Worm (Caenorhabditis elegans): ENCODE data around the gene gst-40.
A peak's percentile ranks its signal among the peaks of the same experiment; 100 is the strongest.

Gene gst-40

DNA sequence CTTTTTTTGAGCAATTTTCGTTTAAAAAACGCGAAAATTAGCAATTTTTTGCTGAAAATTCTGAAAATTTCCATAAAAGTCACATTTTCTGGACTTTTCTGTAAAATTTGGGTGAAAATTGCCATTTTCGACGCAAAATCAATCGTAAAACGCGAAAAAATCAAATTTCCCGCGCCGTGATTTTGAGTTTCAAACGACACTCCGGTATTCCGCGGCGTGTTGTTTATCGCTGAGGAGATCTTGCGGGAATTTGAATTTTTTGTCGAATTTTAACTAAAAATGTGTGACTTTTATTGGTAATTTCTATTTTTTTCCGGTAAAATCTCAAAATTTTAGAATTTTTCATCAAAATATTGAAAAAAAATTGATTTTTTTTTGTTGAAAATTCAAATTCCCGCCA lies 40.9 kb downstream of the gst-40 start (continued):
- TF ChIP-seq ZK185.1 (tag; optimal IDR thresholded peaks at IDR 0.05; ENCODE audit: poor library complexity, severe bottlenecking), result no peak
- no peak for TF ChIP-seq xnd-1 (tag; optimal IDR thresholded peaks at IDR 0.05)
- no peak for TF ChIP-seq madf-6 (GFP tag; IDR thresholded peaks at IDR 0.05)
- no peak for TF ChIP-seq nfyb-1 (GFP tag; IDR thresholded peaks at IDR 0.05)

DNA sequence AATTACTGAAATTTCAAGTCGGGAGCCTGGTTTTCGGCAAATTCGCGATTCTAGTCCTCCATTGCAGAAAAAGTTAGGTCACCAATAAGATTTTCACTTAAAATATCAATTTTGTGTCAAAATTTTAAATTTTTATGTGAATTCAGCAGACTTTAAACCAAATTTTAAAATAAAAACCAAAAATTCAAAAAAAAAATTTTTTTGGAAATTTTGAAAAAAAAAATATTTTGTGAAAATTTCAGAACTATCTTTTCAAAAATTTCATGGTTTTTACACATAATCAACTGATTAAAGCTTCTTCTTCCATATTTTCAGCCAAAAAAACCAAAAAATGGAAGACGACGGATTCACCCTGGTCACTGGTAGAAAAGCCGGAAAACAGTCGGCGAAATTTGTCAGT lies 44.5 kb downstream of the gst-40 start, which contains the start of gene Y55F3BL.4:
Gene Y55F3BL.4, plus strand, starts transcription at position 301 of the 400 bp plus-strand sequence.
- no peak for TF ChIP-seq ceh-79 (tag; optimal IDR thresholded peaks at IDR 0.05)
- no peak for TF ChIP-seq rcor-1 (GFP tag; IDR thresholded peaks at IDR 0.05)
- TF ChIP-seq zim-3 (tag; optimal IDR thresholded peaks at IDR 0.05), result no peak
- TF ChIP-seq egl-44 (GFP tag; IDR thresholded peaks at IDR 0.05), result no peak
- TF ChIP-seq nfyb-1 (GFP tag; IDR thresholded peaks at IDR 0.05), result no peak
- TF ChIP-seq mcd-1 (GFP tag; IDR thresholded peaks at IDR 0.05), result no peak
- no peak for TF ChIP-seq ztf-22 (GFP tag; optimal IDR thresholded peaks at IDR 0.05)
- no peak for TF ChIP-seq F10E7.11 (tag; optimal IDR thresholded peaks at IDR 0.05)
- TF ChIP-seq ekl-4 (GFP tag; IDR thresholded peaks at IDR 0.05), result no peak
- TF ChIP-seq Y53F4B.3 (GFP tag; IDR thresholded peaks at IDR 0.05), result no peak
- TF ChIP-seq hmg-20 (GFP tag; IDR thresholded peaks at IDR 0.05), result no peak
- TF ChIP-seq nfya-2 (GFP tag; IDR thresholded peaks at IDR 0.05), result no peak
- TF ChIP-seq madf-6 (GFP tag; IDR thresholded peaks at IDR 0.05), result no peak
- TF ChIP-seq C06A6.2 (GFP tag; conservative IDR thresholded peaks at IDR 0.05), result no peak

- no peak for TF ChIP-seq ZK185.1 (tag; optimal IDR thresholded peaks at IDR 0.05; ENCODE audit: poor library complexity, severe bottlenecking)
Observed at ce11 chrIV:805693-806092, 45.4 kb downstream of the gst-40 start.

DNA sequence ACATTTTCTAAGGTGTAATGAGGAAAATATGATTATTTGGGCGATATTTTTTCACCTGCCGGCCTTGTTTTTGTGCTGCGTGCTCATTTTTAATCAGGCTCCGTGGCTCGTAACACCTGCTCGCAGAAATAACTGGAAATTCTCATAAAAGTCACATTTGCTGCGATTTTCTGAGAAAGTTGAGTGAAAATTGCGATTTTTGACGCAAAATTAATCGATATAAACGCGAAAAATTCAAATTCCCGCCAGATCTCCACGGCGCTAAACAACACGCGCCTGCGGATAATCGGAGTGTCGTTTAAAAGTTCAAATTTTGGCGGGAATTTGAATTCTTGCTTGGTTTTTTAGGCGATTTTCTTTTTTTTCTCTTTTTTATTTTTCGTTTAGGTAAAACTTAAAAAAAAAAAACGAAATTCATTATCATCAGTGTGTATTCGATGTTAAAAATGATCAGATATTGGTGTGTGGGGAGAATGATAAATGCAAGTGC lies 46.8 kb downstream of the gst-40 start, which contains the start of gene Y55F3BL.6:
Gene Y55F3BL.6, minus strand, starts transcription at position 51 of the 490 bp plus-strand sequence.
- TF ChIP-seq nfyb-1 (GFP tag; IDR thresholded peaks at IDR 0.05), result no peak
- no peak for TF ChIP-seq egrh-3 (GFP tag; IDR thresholded peaks at IDR 0.05)
- no peak for TF ChIP-seq nfya-2 (GFP tag; IDR thresholded peaks at IDR 0.05)
- TF ChIP-seq efl-1 (GFP tag; optimal IDR thresholded peaks at IDR 0.05), result peak; percentile 28
- TF ChIP-seq mcd-1 (GFP tag; IDR thresholded peaks at IDR 0.05), result peak; percentile 31; the same call in 1 of the 2 replicates
- peak; percentile 5 for TF ChIP-seq tbp1 (GFP tag; optimal IDR thresholded peaks at IDR 0.05)
- TF ChIP-seq egl-44 (GFP tag; IDR thresholded peaks at IDR 0.05), result no peak
- no peak for TF ChIP-seq rcor-1 (GFP tag; IDR thresholded peaks at IDR 0.05)
- TF ChIP-seq ceh-100 (GFP tag; IDR thresholded peaks at IDR 0.05), result no peak
- no peak for TF ChIP-seq lin-35 (GFP tag; optimal IDR thresholded peaks at IDR 0.05)
- no peak for TF ChIP-seq sptf-2 (GFP tag; optimal IDR thresholded peaks at IDR 0.05)
- TF ChIP-seq Y67H2A.10 (GFP tag; conservative IDR thresholded peaks at IDR 0.05), result no peak
- TF ChIP-seq ztf-25 (GFP tag; IDR thresholded peaks at IDR 0.05), result no peak
- TF ChIP-seq ztf-26 (tag; optimal IDR thresholded peaks at IDR 0.05), result no peak
- no peak for TF ChIP-seq zfh-2 (GFP tag; conservative IDR thresholded peaks at IDR 0.05)
- no peak for TF ChIP-seq pha-4 (tag; optimal IDR thresholded peaks at IDR 0.05)
- no peak for TF ChIP-seq let-526 (GFP tag; IDR thresholded peaks at IDR 0.05)
- no peak for TF ChIP-seq bed-2 (GFP tag; IDR thresholded peaks at IDR 0.05)
- no peak for TF ChIP-seq F10E7.11 (tag; optimal IDR thresholded peaks at IDR 0.05)
- no peak for TF ChIP-seq dox-1 (GFP tag; IDR thresholded peaks at IDR 0.05)
- TF ChIP-seq attf-3 (GFP tag; conservative IDR thresholded peaks at IDR 0.05), result peak; percentile 85
- TF ChIP-seq Y95B8A.8 (GFP tag; IDR thresholded peaks at IDR 0.05), result no peak
- no peak for TF ChIP-seq zim-3 (tag; optimal IDR thresholded peaks at IDR 0.05)
- peak; percentile 31 for TF ChIP-seq lsl-1 (GFP tag; optimal IDR thresholded peaks at IDR 0.05)
- TF ChIP-seq ccch-3 (GFP tag; optimal IDR thresholded peaks at IDR 0.05), result no peak
- TF ChIP-seq ztf-22 (GFP tag; optimal IDR thresholded peaks at IDR 0.05), result no peak
- TF ChIP-seq nhr-80 (tag; optimal IDR thresholded peaks at IDR 0.05), result no peak
- TF ChIP-seq snpc-4 (GFP tag; optimal IDR thresholded peaks at IDR 0.05), result no peak
- no peak for TF ChIP-seq snpc-4 (tag; optimal IDR thresholded peaks at IDR 0.05)
- TF ChIP-seq B0019.2 (GFP tag; conservative IDR thresholded peaks at IDR 0.05), result no peak
- no peak for TF ChIP-seq repo-1 (tag; optimal IDR thresholded peaks at IDR 0.05)
- no peak for TF ChIP-seq rpc-1 (optimal IDR thresholded peaks at IDR 0.05)
- TF ChIP-seq rpc-1 (tag; optimal IDR thresholded peaks at IDR 0.05), result no peak
- no peak for TF ChIP-seq ZK185.1 (tag; optimal IDR thresholded peaks at IDR 0.05; ENCODE audit: poor library complexity, severe bottlenecking)
- no peak for TF ChIP-seq athp-1 (tag; optimal IDR thresholded peaks at IDR 0.05)
- TF ChIP-seq madf-3 (GFP tag; IDR thresholded peaks at IDR 0.05), result 0 out of 2 replicates have a peak, but pooled peaks have one; percentile 50
